Fruit fly (Drosophila melanogaster) whole organism, embryonic: Measurements from ENCODE around the gene CG31191.

Experiments
- Asciz ChIP-seq: fragments of 200-800 bp; sonication (Bioruptor generic); optimal IDR thresholded peaks from 2 replicates; lab custom pipeline; 2017; ENCODE audit warnings: missing biosample characterization, mild to moderate bottlenecking, missing genetic modification characterization, missing genetic modification reagents
- Bdp1 ChIP-seq: fragments of 200-800 bp; sonication (Bioruptor generic); optimal IDR thresholded peaks from 3 replicates; lab custom pipeline; 2016; ENCODE audit warnings: missing biosample characterization, missing genetic modification characterization
- Bgb ChIP-seq: fragments of 200-800 bp; sonication (Bioruptor generic); IDR thresholded peaks from 2 replicates; pipeline ENCODE4 v1.3.6; 2022; ENCODE audit warnings: missing biosample characterization, missing genetic modification characterization; ENCODE audit not compliant: partially characterized antibody
- Blimp-1 ChIP-seq: fragments of 200-800 bp; sonication (Bioruptor generic); optimal IDR thresholded peaks from 3 replicates; lab custom pipeline; 2018; ENCODE audit warnings: missing biosample characterization, missing genetic modification characterization, mild to moderate bottlenecking, moderate library complexity, missing genetic modification reagents
- CG10959 ChIP-seq: fragments of 200-800 bp; sonication (Bioruptor generic); IDR thresholded peaks from 2 replicates; pipeline ENCODE4 v1.3.6; 2022; ENCODE audit warnings: missing biosample characterization, missing genetic modification characterization
- CG11504 ChIP-seq: fragments of 200-800 bp; sonication (Bioruptor generic); optimal IDR thresholded peaks from 3 replicates; lab custom pipeline; 2019; ENCODE audit warnings: missing biosample characterization, mild to moderate bottlenecking, missing genetic modification characterization, moderate library complexity
- CG11696 ChIP-seq: fragments of 200-800 bp; sonication (Bioruptor generic); IDR thresholded peaks from 2 replicates; pipeline ENCODE4 v1.3.6; 2022; ENCODE audit warnings: missing biosample characterization, missing genetic modification characterization
- CG13287 ChIP-seq: fragments of 200-800 bp; sonication (Bioruptor generic); IDR thresholded peaks from 2 replicates; pipeline ENCODE4 v1.3.6; 2022; ENCODE audit warnings: missing biosample characterization, missing genetic modification characterization; ENCODE audit not compliant: partially characterized antibody
- CG14014 ChIP-seq: fragments of 200-800 bp; sonication (Bioruptor generic); IDR thresholded peaks from 2 replicates; pipeline ENCODE4 v1.3.6; 2022; ENCODE audit warnings: missing biosample characterization, missing genetic modification characterization
- CG14860 ChIP-seq: fragments of 200-800 bp; sonication (Bioruptor generic); IDR thresholded peaks from 3 replicates; pipeline ENCODE4 v1.3.6; 2022; ENCODE audit warnings: missing biosample characterization, missing genetic modification characterization; ENCODE audit not compliant: partially characterized antibody
- CG16813 ChIP-seq: fragments of 200-800 bp; sonication (Bioruptor generic); IDR thresholded peaks from 3 replicates; pipeline ENCODE4 v1.3.6; 2022; ENCODE audit warnings: missing biosample characterization, missing genetic modification characterization; ENCODE audit not compliant: partially characterized antibody
- CG17568 ChIP-seq: fragments of 200-800 bp; sonication (Bioruptor generic); optimal IDR thresholded peaks from 2 replicates; lab custom pipeline; 2018; ENCODE audit warnings: missing biosample characterization, mild to moderate bottlenecking, missing genetic modification characterization, moderate library complexity
- CG1832 ChIP-seq: fragments of 200-800 bp; sonication (Bioruptor generic); optimal IDR thresholded peaks from 2 replicates; lab custom pipeline; 2017; ENCODE audit warnings: missing biosample characterization, mild to moderate bottlenecking, missing genetic modification characterization, inconsistent platforms
- CG18764 ChIP-seq: fragments of 200-800 bp; sonication (Bioruptor generic); optimal IDR thresholded peaks from 3 replicates; lab custom pipeline; 2016; ENCODE audit warnings: missing biosample characterization, missing genetic modification characterization
- CG33213 ChIP-seq: fragments of 200-800 bp; sonication (Bioruptor generic); optimal IDR thresholded peaks from 3 replicates; lab custom pipeline; 2016; ENCODE audit warnings: missing biosample characterization, missing genetic modification characterization
- CG34224 ChIP-seq: fragments of 200-800 bp; sonication (Bioruptor generic); IDR thresholded peaks from 3 replicates; pipeline ENCODE4 v1.3.6; 2022; ENCODE audit warnings: missing biosample characterization, missing genetic modification characterization; ENCODE audit not compliant: partially characterized antibody
- CG42726 ChIP-seq: fragments of 200-800 bp; sonication (Bioruptor generic); IDR thresholded peaks from 2 replicates; pipeline ENCODE4 v1.3.6; 2022; ENCODE audit warnings: missing biosample characterization, missing genetic modification characterization; ENCODE audit not compliant: partially characterized antibody
- CG6791 ChIP-seq: fragments of 200-800 bp; sonication (Bioruptor generic); IDR thresholded peaks from 3 replicates; pipeline ENCODE4 v1.3.6; 2022; ENCODE audit warnings: missing biosample characterization, missing genetic modification characterization; ENCODE audit not compliant: partially characterized antibody
- CG9876 ChIP-seq: fragments of 200-800 bp; sonication (Bioruptor generic); optimal IDR thresholded peaks from 2 replicates; lab custom pipeline; 2016; ENCODE audit warnings: missing biosample characterization, missing genetic modification characterization
- Chrac-16 ChIP-seq: fragments of 200-800 bp; sonication (Bioruptor generic); optimal IDR thresholded peaks from 3 replicates; lab custom pipeline; 2016; ENCODE audit warnings: missing biosample characterization, missing genetic modification characterization
- Dip3 ChIP-seq: fragments of 200-800 bp; sonication (Bioruptor generic); optimal IDR thresholded peaks from 3 replicates; lab custom pipeline; 2016; ENCODE audit warnings: missing biosample characterization, missing genetic modification characterization
- Gug ChIP-seq: fragments of 200-800 bp; sonication (Bioruptor generic); IDR thresholded peaks from 4 replicates; pipeline ENCODE4 v1.3.6; 2022; ENCODE audit warnings: missing biosample characterization, missing genetic modification characterization
- H2.0 ChIP-seq: fragments of 200-800 bp; sonication (Bioruptor generic); IDR thresholded peaks from 2 replicates; pipeline ENCODE4 v1.3.6; 2022; ENCODE audit warnings: missing biosample characterization, missing genetic modification characterization
- HLH4C ChIP-seq: fragments of 200-800 bp; sonication (Bioruptor generic); IDR thresholded peaks from 3 replicates; pipeline ENCODE4 v1.3.6; 2022; ENCODE audit warnings: missing biosample characterization, missing genetic modification characterization; ENCODE audit not compliant: partially characterized antibody
- Mad ChIP-seq: fragments of 200-800 bp; sonication (Bioruptor generic); optimal IDR thresholded peaks from 2 replicates; lab custom pipeline; 2016; ENCODE audit warnings: missing biosample characterization, missing genetic modification characterization
- Opbp ChIP-seq: fragments of 200-800 bp; sonication (Bioruptor generic); IDR thresholded peaks from 3 replicates; pipeline ENCODE4 v1.3.6; 2022; ENCODE audit warnings: missing biosample characterization, missing genetic modification characterization; ENCODE audit not compliant: partially characterized antibody
- Pdp1 ChIP-seq, 2 experiments: fragments of 200-800 bp; sonication (Bioruptor generic); optimal IDR thresholded peaks; 3 replicates each; lab custom pipeline; 2016; ENCODE audit warnings: missing biosample characterization in 2 of 2, missing genetic modification characterization in 2 of 2, mild to moderate bottlenecking in 1 of 2, moderate library complexity in 1 of 2
- Sox102F ChIP-seq: fragments of 200-800 bp; sonication (Bioruptor generic); optimal IDR thresholded peaks from 2 replicates; lab custom pipeline; 2018; ENCODE audit warnings: missing biosample characterization, mild to moderate bottlenecking, missing genetic modification characterization, moderate library complexity
- Tbp ChIP-seq: fragments of >200 bp; optimal IDR thresholded peaks from 2 replicates; lab custom pipeline; 2018; ENCODE audit warnings: missing biosample characterization, missing genetic modification characterization
- abd-A ChIP-seq: fragments of 200-800 bp; sonication (Bioruptor generic); optimal IDR thresholded peaks from 3 replicates; lab custom pipeline; 2019; ENCODE audit warnings: missing biosample characterization, mild to moderate bottlenecking, missing genetic modification characterization, moderate library complexity
- al ChIP-seq: fragments of 200-800 bp; sonication (Bioruptor generic); IDR thresholded peaks from 2 replicates; pipeline ENCODE4 v1.3.6; 2022; ENCODE audit warnings: missing biosample characterization, missing genetic modification characterization
- amos ChIP-seq: fragments of 200-800 bp; sonication (Bioruptor generic); IDR thresholded peaks from 2 replicates; pipeline ENCODE4 v1.3.6; 2022; ENCODE audit warnings: missing biosample characterization, missing genetic modification characterization; ENCODE audit not compliant: partially characterized antibody
- ato ChIP-seq: fragments of 200-800 bp; sonication (Bioruptor generic); IDR thresholded peaks from 2 replicates; pipeline ENCODE4 v1.3.6; 2022; ENCODE audit warnings: missing biosample characterization, missing genetic modification characterization; ENCODE audit not compliant: partially characterized antibody
- bbx ChIP-seq: fragments of 200-800 bp; sonication (Bioruptor generic); IDR thresholded peaks from 2 replicates; pipeline ENCODE4 v1.3.6; 2022; ENCODE audit warnings: missing biosample characterization, missing genetic modification characterization; ENCODE audit not compliant: partially characterized antibody
- br ChIP-seq: fragments of >200 bp; optimal IDR thresholded peaks from 2 replicates; lab custom pipeline; 2017
- exex ChIP-seq: fragments of 200-800 bp; sonication (Bioruptor generic); optimal IDR thresholded peaks from 4 replicates; lab custom pipeline; 2018; ENCODE audit warnings: missing biosample characterization, mild to moderate bottlenecking, missing genetic modification characterization, moderate library complexity
- hbn ChIP-seq: fragments of 200-800 bp; sonication (Bioruptor generic); IDR thresholded peaks from 2 replicates; pipeline ENCODE4 v1.3.6; 2022; ENCODE audit warnings: missing biosample characterization, missing genetic modification characterization; ENCODE audit not compliant: partially characterized antibody
- knrl ChIP-seq: fragments of 200-800 bp; sonication (Bioruptor generic); IDR thresholded peaks from 3 replicates; pipeline ENCODE4 v1.3.6; 2022; ENCODE audit warnings: missing biosample characterization, missing genetic modification characterization; ENCODE audit not compliant: partially characterized antibody
- lbe ChIP-seq: fragments of 200-800 bp; sonication (Bioruptor generic); optimal IDR thresholded peaks from 2 replicates; lab custom pipeline; 2016; ENCODE audit warnings: missing biosample characterization, mild to moderate bottlenecking, missing genetic modification characterization
- mld ChIP-seq: fragments of 200-800 bp; sonication (Bioruptor generic); IDR thresholded peaks from 3 replicates; pipeline ENCODE4 v1.3.6; 2022; ENCODE audit warnings: missing biosample characterization, missing genetic modification characterization; ENCODE audit not compliant: partially characterized antibody
- nerfin-2 ChIP-seq: fragments of 200-800 bp; sonication (Bioruptor generic); IDR thresholded peaks from 2 replicates; pipeline ENCODE4 v1.3.6; 2022; ENCODE audit warnings: missing biosample characterization, missing genetic modification characterization; ENCODE audit not compliant: partially characterized antibody
- onecut ChIP-seq: fragments of 200-800 bp; sonication (Bioruptor generic); IDR thresholded peaks from 2 replicates; pipeline ENCODE4 v1.3.6; 2022; ENCODE audit warnings: missing biosample characterization, missing genetic modification characterization
- ro ChIP-seq: fragments of 200-800 bp; sonication (Bioruptor generic); IDR thresholded peaks from 2 replicates; pipeline ENCODE4 v1.3.6; 2022; ENCODE audit warnings: missing biosample characterization, missing genetic modification characterization
- sens ChIP-seq: fragments of 200-800 bp; sonication (Bioruptor generic); peaks from one replicate; lab custom pipeline; 2016; ENCODE audit warnings: missing biosample characterization, missing genetic modification characterization
- sob ChIP-seq: fragments of 200-800 bp; sonication (Bioruptor generic); IDR thresholded peaks from 2 replicates; pipeline ENCODE4 v1.3.6; 2022; ENCODE audit warnings: missing biosample characterization, missing genetic modification characterization
- tna ChIP-seq: fragments of 200-800 bp; sonication (Bioruptor generic); IDR thresholded peaks from 2 replicates; pipeline ENCODE4 v1.3.6; 2022; ENCODE audit warnings: missing biosample characterization, missing genetic modification characterization; ENCODE audit not compliant: partially characterized antibody
- vvl ChIP-seq: fragments of 200-800 bp; sonication (Bioruptor generic); IDR thresholded peaks from 2 replicates; pipeline ENCODE4 v1.3.6; 2022; ENCODE audit warnings: missing biosample characterization, missing genetic modification characterization
- zen ChIP-seq: fragments of 200-800 bp; sonication (Bioruptor generic); optimal IDR thresholded peaks from 3 replicates; lab custom pipeline; 2018; ENCODE audit warnings: missing biosample characterization, mild to moderate bottlenecking, missing genetic modification characterization, moderate library complexity
- zf30C ChIP-seq: fragments of 200-800 bp; sonication (Bioruptor generic); optimal IDR thresholded peaks from 3 replicates; lab custom pipeline; 2018; ENCODE audit warnings: missing biosample characterization, mild to moderate bottlenecking, missing genetic modification characterization

Gene CG31191

DNA sequence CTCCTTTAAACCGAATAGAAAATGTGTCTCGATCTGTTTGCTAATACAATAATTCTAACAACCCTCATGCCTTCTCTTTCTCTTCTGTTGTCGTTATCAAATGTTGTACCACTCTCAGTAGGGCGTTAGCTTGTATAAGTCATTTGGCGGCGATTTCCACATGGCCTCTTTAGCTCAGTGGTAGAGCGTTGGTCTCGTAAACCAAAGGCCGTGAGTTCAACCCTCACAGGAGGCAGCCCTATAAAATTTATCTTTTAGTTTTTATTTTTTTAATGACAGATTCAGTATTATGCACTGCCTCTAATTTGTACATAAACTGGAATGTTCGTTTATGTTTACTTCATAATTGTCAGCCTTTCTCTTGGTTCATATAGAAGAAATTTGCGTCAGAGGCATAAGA, 53.8 kb downstream of the CG31191 start:
- peak; percentile 67 for TF ChIP-seq ato (GFP tag; lab: Robert Waterston, UW)
- TF ChIP-seq Mad (GFP tag; lab: Kevin White, UChicago): no peak
- TF ChIP-seq knrl (GFP tag; lab: Robert Waterston, UW): peak; percentile 38; the same call in 2 of the 3 replicates
- TF ChIP-seq zen (tag; lab: Kevin White, UChicago): no peak
- no peak for TF ChIP-seq al (GFP tag; lab: Robert Waterston, UW)
- TF ChIP-seq CG13287: peak; percentile 27; the same call in 1 of the 2 replicates
- TF ChIP-seq exex: no peak
- no peak for TF ChIP-seq CG18764
- no peak for TF ChIP-seq Asciz (GFP tag; lab: Kevin White, UChicago)
- peak; percentile 80 for TF ChIP-seq CG42726
- peak; percentile 78 for TF ChIP-seq bbx
- TF ChIP-seq CG9876 (GFP tag; lab: Kevin White, UChicago): no peak
- no peak for TF ChIP-seq Chrac-16 (GFP tag; lab: Kevin White, UChicago)
- no peak for TF ChIP-seq br (lab: Kevin White, UChicago)
- peak; percentile 12 for TF ChIP-seq abd-A (tag; lab: Kevin White, UChicago)
- no peak for TF ChIP-seq CG33213
- TF ChIP-seq CG11696 (GFP tag; lab: Robert Waterston, UW): no peak
- no peak for TF ChIP-seq Dip3
- TF ChIP-seq CG1832: peak; percentile 25
- peak; percentile 99 for TF ChIP-seq Bdp1 (GFP tag; lab: Kevin White, UChicago)
- peak; percentile 81; the same call in 1 of the 2 replicates for TF ChIP-seq amos (GFP tag; lab: Robert Waterston, UW)
- TF ChIP-seq CG14014 (GFP tag; lab: Robert Waterston, UW): no peak
- TF ChIP-seq Pdp1 (GFP tag; optimal IDR thresholded peaks at IDR 0.05; lab: Kevin White, UChicago): peak in 1 of 2 experiments; percentile 9
- TF ChIP-seq Sox102F (GFP tag; lab: Kevin White, UChicago): no peak
- peak; percentile 83; the same call in 2 of the 3 replicates for TF ChIP-seq CG6791 (GFP tag; lab: Robert Waterston, UW)
- TF ChIP-seq HLH4C (GFP tag; lab: Robert Waterston, UW): peak; percentile 6; the same call in 1 of the 3 replicates
- peak; percentile 53; the same call in 1 of the 3 replicates for TF ChIP-seq CG34224
- peak; percentile 73 for TF ChIP-seq Bgb
- TF ChIP-seq zf30C (GFP tag; lab: Kevin White, UChicago): no peak
- TF ChIP-seq CG11504 (tag; lab: Kevin White, UChicago): no peak
- TF ChIP-seq CG16813: peak; percentile 78
- TF ChIP-seq Blimp-1 (GFP tag; lab: Kevin White, UChicago): no peak
- no peak for TF ChIP-seq Gug (GFP tag; lab: Robert Waterston, UW)
- no peak for TF ChIP-seq lbe (GFP tag; lab: Kevin White, UChicago)
- TF ChIP-seq nerfin-2: peak; percentile 60; the same call in 1 of the 2 replicates
- peak; percentile 16; the same call in 1 of the 2 replicates for TF ChIP-seq vvl (GFP tag; lab: Robert Waterston, UW)
- TF ChIP-seq CG10959 (GFP tag; lab: Robert Waterston, UW): no peak
- TF ChIP-seq CG14860 (GFP tag; lab: Robert Waterston, UW): peak; percentile 46; the same call in 2 of the 3 replicates
- no peak for TF ChIP-seq Tbp (GFP tag; lab: Kevin White, UChicago)
- peak; percentile 56 for TF ChIP-seq sens (GFP tag; lab: Kevin White, UChicago)
- TF ChIP-seq Opbp (GFP tag; lab: Robert Waterston, UW): peak; percentile 88
- TF ChIP-seq H2.0 (GFP tag; lab: Robert Waterston, UW): no peak
- no peak for TF ChIP-seq CG17568 (GFP tag; lab: Kevin White, UChicago)
- no peak for TF ChIP-seq onecut (GFP tag; lab: Robert Waterston, UW)
- peak; percentile 40; the same call in 1 of the 2 replicates for TF ChIP-seq tna
- peak; percentile 17; the same call in 1 of the 2 replicates for TF ChIP-seq hbn (GFP tag; lab: Robert Waterston, UW)
- TF ChIP-seq sob (GFP tag; lab: Robert Waterston, UW): no peak
- no peak for TF ChIP-seq ro (GFP tag; lab: Robert Waterston, UW)
- TF ChIP-seq mld: peak; percentile 75
